Worm (Caenorhabditis elegans) whole organism, young adult: ENCODE measurements around the gene ZK353.3.

Source experiments
- B0035.1 ChIP-seq: sonication (generic microtip); optimal IDR thresholded peaks from 2 replicates; lab custom pipeline; 2016; ENCODE audit warnings: missing genetic modification characterization, mild to moderate bottlenecking, missing compliant biosample characterization, missing genotype, missing genetic modification reagents
- B0336.3 ChIP-seq: fragments of 200-800 bp; sonication (Bioruptor generic); IDR thresholded peaks from 2 replicates; pipeline ENCODE4 v1.3.6; 2022; ENCODE audit warnings: missing genetic modification characterization, missing compliant biosample characterization
- C17E4.6 ChIP-seq: fragments of 200-800 bp; sonication (Bioruptor generic); IDR thresholded peaks from 2 replicates; pipeline ENCODE4 v1.3.6; 2022; ENCODE audit warnings: missing genetic modification reagents, missing genetic modification characterization, missing compliant biosample characterization
- F37B4.10 ChIP-seq: fragments of 200-800 bp; sonication (Bioruptor generic); IDR thresholded peaks from 2 replicates; pipeline ENCODE4 v1.3.6; 2022; ENCODE audit warnings: missing genetic modification characterization, missing compliant biosample characterization
- F49E8.2 ChIP-seq: sonication (generic microtip); optimal IDR thresholded peaks from 3 replicates; lab custom pipeline; 2017; ENCODE audit warnings: missing genetic modification characterization, mild to moderate bottlenecking, missing compliant biosample characterization, antibody characterized with exemption, moderate library complexity; ENCODE audit not compliant: insufficient read depth
- Y53G8AR.9 ChIP-seq: fragments of 200-800 bp; sonication (Bioruptor generic); conservative IDR thresholded peaks from 2 replicates; pipeline ENCODE4 v1.3.6; 2022; ENCODE audit warnings: missing genetic modification reagents, missing genetic modification characterization, missing compliant biosample characterization
- Y56A3A.18 ChIP-seq: fragments of 200-800 bp; sonication (Bioruptor generic); IDR thresholded peaks from 2 replicates; pipeline ENCODE4 v1.3.6; 2022; ENCODE audit warnings: missing genetic modification reagents, missing genetic modification characterization, missing compliant biosample characterization
- ama-1 ChIP-seq, 3 experiments: fragments of 150-350 bp in 1 of 3; sonication (generic microtip) in 2 of 3; optimal IDR thresholded peaks; 2 replicates each; lab custom pipeline; 2014 to 2018; ENCODE audit warnings: missing biosample characterization in 2 of 3, missing genetic modification characterization in 2 of 3, missing genetic modification reagents in 2 of 3
- attf-3 ChIP-seq: fragments of 200-800 bp; sonication (Bioruptor generic); conservative IDR thresholded peaks from 2 replicates; pipeline ENCODE4 v1.3.6; 2022; ENCODE audit warnings: missing genetic modification reagents, missing genetic modification characterization, missing compliant biosample characterization
- attf-5 ChIP-seq: fragments of 200-800 bp; sonication (Bioruptor generic); optimal IDR thresholded peaks from 2 replicates; lab custom pipeline; 2018; ENCODE audit warnings: mild to moderate bottlenecking, missing genetic modification characterization, missing compliant biosample characterization
- attf-6 ChIP-seq: fragments of 200-800 bp; sonication (Bioruptor generic); IDR thresholded peaks from 2 replicates; pipeline ENCODE4 v1.3.6; 2022; ENCODE audit warnings: missing genetic modification reagents, missing genetic modification characterization, missing compliant biosample characterization
- cebp-2 ChIP-seq: fragments of 200-800 bp; sonication (Bioruptor generic); IDR thresholded peaks from 2 replicates; pipeline ENCODE4 v1.3.6; 2022; ENCODE audit warnings: missing genetic modification characterization, missing compliant biosample characterization
- ceh-79 ChIP-seq: sonication (generic microtip); optimal IDR thresholded peaks from 2 replicates; lab custom pipeline; 2017; ENCODE audit warnings: mild to moderate bottlenecking, missing genetic modification characterization, missing compliant biosample characterization
- die-1 ChIP-seq: sonication (generic microtip); optimal IDR thresholded peaks from 2 replicates; lab custom pipeline; 2016; ENCODE audit warnings: missing genotype, mild to moderate bottlenecking, missing genetic modification characterization, missing compliant biosample characterization
- him-1 ChIP-seq: sonication (generic microtip); optimal IDR thresholded peaks from 2 replicates; lab custom pipeline; 2016; ENCODE audit warnings: missing genotype, missing genetic modification reagents, missing genetic modification characterization, missing compliant biosample characterization
- hlh-26 ChIP-seq: fragments of 200-800 bp; sonication (Bioruptor generic); conservative IDR thresholded peaks from 2 replicates; pipeline ENCODE4 v1.3.6; 2022; ENCODE audit warnings: missing genetic modification reagents, missing genetic modification characterization, missing compliant biosample characterization
- hmg-1.2 ChIP-seq: fragments of 200-800 bp; sonication (Bioruptor generic); IDR thresholded peaks from 2 replicates; pipeline ENCODE4 v1.3.6; 2022; ENCODE audit warnings: missing genetic modification reagents, missing genetic modification characterization, missing compliant biosample characterization
- lin-35 ChIP-seq, 3 experiments: fragments of 150-350 bp in 2 of 3; sonication (generic microtip) in 1 of 3; optimal IDR thresholded peaks; 2 replicates each; lab custom pipeline; 2014 to 2018; ENCODE audit warnings: missing biosample characterization in 3 of 3, missing genetic modification characterization in 3 of 3, missing genetic modification reagents in 3 of 3
- lin-54 ChIP-seq: fragments of 200-800 bp; sonication (Bioruptor generic); optimal IDR thresholded peaks from 2 replicates; lab custom pipeline; 2018; ENCODE audit warnings: mild to moderate bottlenecking, missing genetic modification characterization, missing compliant biosample characterization
- mel-28 ChIP-seq: sonication (generic microtip); optimal IDR thresholded peaks from 2 replicates; lab custom pipeline; 2016; ENCODE audit warnings: borderline replicate concordance, mild to moderate bottlenecking, missing genetic modification characterization, missing compliant biosample characterization
- nhr-179 ChIP-seq: sonication (generic microtip); optimal IDR thresholded peaks from 2 replicates; lab custom pipeline; 2016; ENCODE audit warnings: mild to moderate bottlenecking, missing genetic modification characterization, missing compliant biosample characterization
- nhr-90 ChIP-seq: sonication (generic microtip); optimal IDR thresholded peaks from 2 replicates; lab custom pipeline; 2016; ENCODE audit warnings: missing genotype, mild to moderate bottlenecking, missing genetic modification characterization, missing compliant biosample characterization
- rec-8 ChIP-seq, 2 experiments: sonication (generic microtip); optimal IDR thresholded peaks; 2 replicates each; lab custom pipeline; 2016; ENCODE audit warnings: mild to moderate bottlenecking in 2 of 2, missing genetic modification characterization in 2 of 2, missing genetic modification reagents in 2 of 2, missing genotype in 2 of 2, missing biosample characterization in 1 of 2, missing compliant biosample characterization in 1 of 2, moderate library complexity in 1 of 2
- repo-1 ChIP-seq: sonication (generic microtip); optimal IDR thresholded peaks from 2 replicates; lab custom pipeline; 2017; ENCODE audit warnings: mild to moderate bottlenecking, missing genetic modification characterization, missing compliant biosample characterization
- rpc-1 ChIP-seq, 2 experiments: fragments of 150-350 bp in 1 of 2; sonication (generic microtip) in 1 of 2; optimal IDR thresholded peaks; 2 replicates each; lab custom pipeline; 2014 to 2018; ENCODE audit warnings: missing biosample characterization in 1 of 2, missing genetic modification characterization in 1 of 2, missing genetic modification reagents in 1 of 2, missing genotype in 1 of 2
- sdz-38 ChIP-seq: sonication (generic microtip); optimal IDR thresholded peaks from 2 replicates; lab custom pipeline; 2016; ENCODE audit warnings: missing genotype, missing genetic modification characterization, missing compliant biosample characterization
- sea-2 ChIP-seq: fragments of 200-800 bp; sonication (Bioruptor generic); IDR thresholded peaks from 2 replicates; pipeline ENCODE4 v1.3.6; 2022; ENCODE audit warnings: missing genetic modification characterization, missing compliant biosample characterization
- snpc-1.1 ChIP-seq: sonication (generic microtip); optimal IDR thresholded peaks from 2 replicates; lab custom pipeline; 2017; ENCODE audit warnings: missing genetic modification characterization, mild to moderate bottlenecking, missing compliant biosample characterization, antibody characterized with exemption, moderate library complexity, missing genotype, missing genetic modification reagents; ENCODE audit not compliant: insufficient read depth
- snpc-3.4 ChIP-seq: sonication (generic microtip); optimal IDR thresholded peaks from 2 replicates; lab custom pipeline; 2017; ENCODE audit warnings: missing genetic modification characterization, mild to moderate bottlenecking, missing compliant biosample characterization, antibody characterized with exemption, moderate library complexity, missing genotype, missing genetic modification reagents
- snpc-4 ChIP-seq, 5 experiments: fragments of 150-350 bp in 1 of 5; sonication (generic microtip) in 4 of 5; optimal IDR thresholded peaks; 2 replicates each; lab custom pipeline; 2014 to 2018; ENCODE audit warnings: missing genetic modification characterization in 5 of 5, missing biosample characterization in 3 of 5, antibody characterized with exemption in 2 of 5, mild to moderate bottlenecking in 2 of 5, missing compliant biosample characterization in 2 of 5, missing genotype in 2 of 5, moderate library complexity in 2 of 5, missing genetic modification reagents in 1 of 5
- tbp1 ChIP-seq: fragments of 200-800 bp; sonication (Bioruptor generic); optimal IDR thresholded peaks from 2 replicates; lab custom pipeline; 2018; ENCODE audit warnings: mild to moderate bottlenecking, missing genetic modification characterization, missing compliant biosample characterization
- unc-130 ChIP-seq: sonication (generic microtip); optimal IDR thresholded peaks from 2 replicates; lab custom pipeline; 2016; ENCODE audit warnings: missing genetic modification reagents, missing genetic modification characterization, missing compliant biosample characterization
- zfh-2 ChIP-seq: fragments of 200-800 bp; sonication (Bioruptor generic); conservative IDR thresholded peaks from 2 replicates; pipeline ENCODE4 v1.3.6; 2022; ENCODE audit warnings: missing genetic modification reagents, missing genetic modification characterization, missing compliant biosample characterization
- zim-3 ChIP-seq: sonication (generic microtip); optimal IDR thresholded peaks from 2 replicates; lab custom pipeline; 2017; ENCODE audit warnings: mild to moderate bottlenecking, missing genetic modification characterization, moderate library complexity, missing compliant biosample characterization
- ztf-18 ChIP-seq: sonication (generic microtip); optimal IDR thresholded peaks from 2 replicates; lab custom pipeline; 2016; ENCODE audit warnings: missing genotype, mild to moderate bottlenecking, missing genetic modification characterization, missing compliant biosample characterization
- ztf-3 ChIP-seq: fragments of 200-800 bp; sonication (Bioruptor generic); optimal IDR thresholded peaks from 2 replicates; lab custom pipeline; 2018; ENCODE audit warnings: mild to moderate bottlenecking, missing genetic modification characterization, missing compliant biosample characterization
- ztf-6 ChIP-seq: fragments of 200-800 bp; sonication (Bioruptor generic); IDR thresholded peaks from 2 replicates; pipeline ENCODE4 v1.3.6; 2022; ENCODE audit warnings: missing genetic modification reagents, missing genetic modification characterization, missing compliant biosample characterization

The ZK353.3 gene

ce11 chrIII:8429497-8429896 is 33.7 kb downstream of the ZK353.3 start:
- TF ChIP-seq repo-1: no peak

- TF ChIP-seq rec-8 (tag; optimal IDR thresholded peaks at IDR 0.05; lab: Kevin White, UChicago) (no peak), him-1 (tag; lab: Kevin White, UChicago) (peak; percentile 46), ama-1 (optimal IDR thresholded peaks at IDR 0.05; lab: Kevin White, UChicago) (no peak), ama-1 (GFP tag; optimal IDR thresholded peaks at IDR 0.05; lab: Kevin White, UChicago) (no peak), lin-35 (GFP tag; optimal IDR thresholded peaks at IDR 0.05; lab: Kevin White, UChicago) (peak in 1 of 3 experiments; percentile 4), attf-3 (GFP tag; lab: Robert Waterston, UW) (peak; percentile 93)
Measured at ce11 chrIII:8432143-8432542, 36.4 kb downstream of the ZK353.3 start, which contains the start of gene ZK1236.5. Gene ZK1236.5 (minus strand): TSS chrIII:8432214.

ce11 chrIII:8435074-8435473 is 39.3 kb downstream of the ZK353.3 start, which contains the start of gene ZK1236.9:
Gene ZK1236.9 (minus strand): TSS chrIII:8435174.
- TF ChIP-seq rpc-1 (optimal IDR thresholded peaks at IDR 0.05; lab: Kevin White, UChicago): no peak
- TF ChIP-seq rpc-1 (tag; optimal IDR thresholded peaks at IDR 0.05; lab: Kevin White, UChicago): no peak
- no peak for TF ChIP-seq C17E4.6 (GFP tag; lab: Robert Waterston, UW)
- TF ChIP-seq, all 124 proteins: peak for 0

DNA sequence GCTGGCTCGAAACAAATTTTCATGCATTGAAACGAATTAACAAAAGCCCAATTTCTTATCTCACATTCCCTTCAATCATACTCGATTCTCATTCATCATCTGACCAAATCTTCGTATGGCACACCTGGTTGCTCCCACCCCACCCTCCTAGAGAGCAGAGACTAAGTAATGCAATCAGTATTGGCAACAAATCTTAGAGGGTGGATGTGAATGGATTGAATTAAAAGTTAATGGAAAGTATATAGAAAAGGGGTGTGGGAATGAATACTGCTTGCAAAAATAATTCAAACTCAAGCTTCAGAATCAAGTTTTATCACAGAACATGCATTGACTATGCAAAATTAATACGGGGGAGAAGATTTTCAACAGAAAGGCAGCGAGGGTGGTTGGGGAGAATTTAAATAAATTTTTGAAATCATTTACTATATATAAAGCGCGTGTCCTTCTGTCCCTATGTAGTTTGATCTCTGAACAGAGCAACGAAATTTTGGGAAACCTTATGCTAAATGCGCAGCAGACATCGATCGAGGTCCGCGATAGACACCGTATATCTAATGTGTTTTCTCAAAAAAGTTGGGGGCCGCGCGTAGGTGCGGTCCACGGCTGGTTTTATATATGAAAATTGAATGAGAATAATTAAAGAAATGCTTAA is 42.1 kb downstream of the ZK353.3 start:
- no peak for TF ChIP-seq Y56A3A.18 (GFP tag; lab: Robert Waterston, UW)
- TF ChIP-seq lin-35 (GFP tag; optimal IDR thresholded peaks at IDR 0.05; lab: Kevin White, UChicago): no peak
- TF ChIP-seq F37B4.10 (GFP tag; lab: Robert Waterston, UW): no peak
- no peak for TF ChIP-seq hlh-26
- TF ChIP-seq ztf-18 (tag; lab: Kevin White, UChicago): no peak
- TF ChIP-seq lin-54 (GFP tag; lab: Kevin White, UChicago): no peak
- no peak for TF ChIP-seq ztf-3 (GFP tag; lab: Kevin White, UChicago)
- no peak for TF ChIP-seq Y53G8AR.9 (GFP tag; lab: Robert Waterston, UW)
- TF ChIP-seq snpc-4 (GFP tag; optimal IDR thresholded peaks at IDR 0.05; lab: Kevin White, UChicago): peak; percentile 33
- TF ChIP-seq snpc-4 (tag; optimal IDR thresholded peaks at IDR 0.05; lab: Kevin White, UChicago): peak in 2 of 4 experiments; percentile 61 to 81
- TF ChIP-seq die-1 (tag; lab: Kevin White, UChicago): no peak
- no peak for TF ChIP-seq attf-6 (GFP tag; lab: Robert Waterston, UW)
- TF ChIP-seq F49E8.2 (tag; lab: Kevin White, UChicago): no peak
- no peak for TF ChIP-seq unc-130
- peak; percentile 30 for TF ChIP-seq snpc-1.1
- no peak for TF ChIP-seq sdz-38 (tag; lab: Kevin White, UChicago)
- TF ChIP-seq nhr-90: no peak
- TF ChIP-seq zim-3 (tag; lab: Kevin White, UChicago): no peak
- TF ChIP-seq zfh-2 (GFP tag; lab: Robert Waterston, UW): no peak
- TF ChIP-seq him-1 (tag; lab: Kevin White, UChicago): no peak
- no peak for TF ChIP-seq tbp1 (GFP tag; lab: Kevin White, UChicago)
- TF ChIP-seq ztf-6 (GFP tag; lab: Robert Waterston, UW): no peak
- TF ChIP-seq nhr-179: no peak
- no peak for TF ChIP-seq cebp-2 (GFP tag; lab: Robert Waterston, UW)
- no peak for TF ChIP-seq mel-28 (tag; lab: Kevin White, UChicago)
- TF ChIP-seq repo-1: no peak
- no peak for TF ChIP-seq attf-5 (GFP tag; lab: Kevin White, UChicago)
- TF ChIP-seq B0035.1: no peak
- TF ChIP-seq sea-2: no peak
- TF ChIP-seq B0336.3 (GFP tag; lab: Robert Waterston, UW): 0 out of 2 replicates have a peak, but pooled peaks have one; percentile 11
- no peak for TF ChIP-seq ceh-79 (tag; lab: Kevin White, UChicago)
- 0 out of 2 replicates have a peak, but pooled peaks have one; percentile 22 for TF ChIP-seq hmg-1.2 (GFP tag; lab: Robert Waterston, UW)
- no peak for TF ChIP-seq snpc-3.4
- TF ChIP-seq, all 124 proteins: peak for 4
